Fruit fly (Drosophila melanogaster) whole organism, wandering third instar larva: Measurements from ENCODE around the gene CG6621.

Experiments used
- Dfd ChIP-seq: fragments of >200 bp; optimal IDR thresholded peaks from 2 replicates; lab custom pipeline; 2017; ENCODE audit warnings: missing biosample characterization, missing genetic modification characterization
- Dif ChIP-seq: fragments of 200-275, 200-300 bp; sonication (Bioruptor generic); optimal IDR thresholded peaks from 2 replicates; lab custom pipeline; 2018; ENCODE audit warnings: missing biosample characterization, missing genetic modification characterization; ENCODE audit not compliant: partially characterized antibody
- Hr83 ChIP-seq: fragments of 200-300 bp; sonication (Bioruptor generic); optimal IDR thresholded peaks from 2 replicates; lab custom pipeline; 2016; ENCODE audit warnings: missing biosample characterization, mild to moderate bottlenecking, missing genetic modification characterization, moderate library complexity; ENCODE audit not compliant: poor library complexity, severe bottlenecking
- br ChIP-seq: fragments of 200-800 bp; sonication (Bioruptor generic); optimal IDR thresholded peaks from 2 replicates; lab custom pipeline; 2016; ENCODE audit warnings: missing biosample characterization, missing genetic modification characterization
- foxo ChIP-seq, 2 experiments: fragments of 200-800 bp; sonication (Bioruptor generic); optimal IDR thresholded peaks; 2 replicates in 1 of 2; 3 replicates in 1 of 2; lab custom pipeline; 2016 to 2017; ENCODE audit warnings: missing biosample characterization in 2 of 2, missing genetic modification characterization in 2 of 2

- peak; percentile 72 for TF ChIP-seq br (GFP tag; lab: Kevin White, UChicago)
- TF ChIP-seq Dfd (GFP tag; lab: Kevin White, UChicago), result no peak
- TF ChIP-seq foxo (GFP tag; optimal IDR thresholded peaks at IDR 0.05; lab: Kevin White, UChicago), result peak in 1 of 2 experiments; percentile 93
- no peak for TF ChIP-seq Dif (GFP tag; lab: Kevin White, UChicago)
- TF ChIP-seq Hr83 (GFP tag; lab: Kevin White, UChicago), result peak; percentile 66
These were observed 43.8 kb downstream of the CG6621 start, which contains the start of gene CG42394 for dm6 chr3R:10849515-10849973.
